Fruit fly (Drosophila melanogaster) whole organism, adult: Measurements from ENCODE around the gene CG3734.

Experiments
- CG14711 ChIP-seq: fragments of 200-800 bp; sonication (Bioruptor generic); optimal IDR thresholded peaks from 2 replicates; lab custom pipeline; 2018; ENCODE audit warnings: missing biosample characterization, mild to moderate bottlenecking, missing genetic modification characterization, moderate library complexity
- CG7045 ChIP-seq: fragments of 200-800 bp; sonication (Bioruptor generic); optimal IDR thresholded peaks from 2 replicates; lab custom pipeline; 2017; ENCODE audit warnings: missing biosample characterization, mild to moderate bottlenecking, missing genetic modification characterization
- CG7101 ChIP-seq: fragments of 200-800 bp; sonication (Bioruptor generic); optimal IDR thresholded peaks from 2 replicates; lab custom pipeline; 2018; ENCODE audit warnings: missing biosample characterization, mild to moderate bottlenecking, missing genetic modification characterization, moderate library complexity
- Clk ChIP-seq: fragments of 200-800 bp; sonication (Bioruptor generic); optimal IDR thresholded peaks from 2 replicates; lab custom pipeline; 2017; ENCODE audit warnings: missing biosample characterization, missing genetic modification characterization
- Hr96 ChIP-seq: fragments of 200-800 bp; sonication (Bioruptor generic); optimal IDR thresholded peaks from 2 replicates; lab custom pipeline; 2016; ENCODE audit warnings: missing biosample characterization, missing genetic modification characterization
- cnc ChIP-seq, 2 experiments: fragments of >200 bp; optimal IDR thresholded peaks; 2 replicates each; lab custom pipeline; 2017
- kay ChIP-seq: fragments of 200-800 bp; sonication (Bioruptor generic); peaks from one replicate; lab custom pipeline; 2016; ENCODE audit warnings: missing biosample characterization, missing genetic modification characterization, borderline replicate concordance
- ovo ChIP-seq: fragments of 200-800 bp; sonication (Bioruptor generic); optimal IDR thresholded peaks from 2 replicates; lab custom pipeline; 2016; ENCODE audit warnings: missing biosample characterization, missing genetic modification characterization
- pad ChIP-seq: fragments of 200-800 bp; sonication (Bioruptor generic); optimal IDR thresholded peaks from 3 replicates; lab custom pipeline; 2017; ENCODE audit warnings: missing biosample characterization, missing genetic modification characterization, mild to moderate bottlenecking, moderate library complexity, missing genetic modification reagents

dm6 chr3R:19375923-19376322 lies 11.7 kb upstream of the CG3734 start, which contains the start of gene CG31404:
- TF ChIP-seq Clk (GFP tag; lab: Kevin White, UChicago), result no peak
- TF ChIP-seq cnc (optimal IDR thresholded peaks at IDR 0.05; lab: Kevin White, UChicago), result no peak
- TF ChIP-seq Hr96 (GFP tag; lab: Kevin White, UChicago), result no peak
- TF ChIP-seq kay (GFP tag; lab: Kevin White, UChicago), result no peak
- no peak for TF ChIP-seq pad (GFP tag; lab: Kevin White, UChicago)
- no peak for TF ChIP-seq CG7045 (GFP tag; lab: Kevin White, UChicago)
- no peak for TF ChIP-seq CG7101 (tag; lab: Kevin White, UChicago)
- no peak for TF ChIP-seq ovo
- no peak for TF ChIP-seq CG14711 (tag; lab: Kevin White, UChicago)
